Worm (Caenorhabditis elegans) whole organism, young adult: Measurements from ENCODE around the gene C01G5.3.

Source experiments
- B0019.2 ChIP-seq: fragments of 200-800 bp; sonication (Bioruptor generic); conservative IDR thresholded peaks from 2 replicates; pipeline ENCODE4 v1.3.6; 2022; ENCODE audit warnings: missing genetic modification reagents, missing genetic modification characterization, missing compliant biosample characterization
- F22D6.2 ChIP-seq: sonication (generic microtip); optimal IDR thresholded peaks from 2 replicates; lab custom pipeline; 2016; ENCODE audit warnings: mild to moderate bottlenecking, missing genetic modification characterization, missing compliant biosample characterization
- F57A8.1 ChIP-seq: fragments of 200-800 bp; sonication (Bioruptor generic); optimal IDR thresholded peaks from 2 replicates; lab custom pipeline; 2018; ENCODE audit warnings: mild to moderate bottlenecking, missing genetic modification characterization, moderate library complexity, missing compliant biosample characterization
- Y53F4B.3 ChIP-seq: fragments of 200-800 bp; sonication (Bioruptor generic); IDR thresholded peaks from 2 replicates; pipeline ENCODE4 v1.3.6; 2022; ENCODE audit warnings: missing genetic modification reagents, missing genetic modification characterization, missing compliant biosample characterization
- Y67H2A.10 ChIP-seq: fragments of 200-800 bp; sonication (Bioruptor generic); conservative IDR thresholded peaks from 2 replicates; pipeline ENCODE4 v1.3.6; 2022; ENCODE audit warnings: missing genetic modification reagents, missing genetic modification characterization, missing compliant biosample characterization
- akir-1 ChIP-seq: fragments of 200-800 bp; sonication (Bioruptor generic); optimal IDR thresholded peaks from 2 replicates; lab custom pipeline; 2018; ENCODE audit warnings: mild to moderate bottlenecking, missing genetic modification characterization, moderate library complexity, missing compliant biosample characterization
- atf-7 ChIP-seq: sonication (generic microtip); optimal IDR thresholded peaks from 2 replicates; lab custom pipeline; 2017; ENCODE audit warnings: mild to moderate bottlenecking, missing genetic modification characterization, missing compliant biosample characterization
- attf-6 ChIP-seq: fragments of 200-800 bp; sonication (Bioruptor generic); IDR thresholded peaks from 2 replicates; pipeline ENCODE4 v1.3.6; 2022; ENCODE audit warnings: missing genetic modification reagents, missing genetic modification characterization, missing compliant biosample characterization
- ceh-40 ChIP-seq: fragments of 200-800 bp; sonication (Bioruptor generic); IDR thresholded peaks from 2 replicates; pipeline ENCODE4 v1.3.6; 2022; ENCODE audit warnings: missing genetic modification characterization, missing compliant biosample characterization
- ceh-79 ChIP-seq: sonication (generic microtip); optimal IDR thresholded peaks from 2 replicates; lab custom pipeline; 2017; ENCODE audit warnings: mild to moderate bottlenecking, missing genetic modification characterization, missing compliant biosample characterization
- die-1 ChIP-seq: sonication (generic microtip); optimal IDR thresholded peaks from 2 replicates; lab custom pipeline; 2016; ENCODE audit warnings: missing genotype, mild to moderate bottlenecking, missing genetic modification characterization, missing compliant biosample characterization
- dpff-1 ChIP-seq: sonication (generic microtip); optimal IDR thresholded peaks from 2 replicates; lab custom pipeline; 2017; ENCODE audit warnings: mild to moderate bottlenecking, missing genetic modification characterization, missing compliant biosample characterization
- dpl-1 ChIP-seq: fragments of 150-350 bp; optimal IDR thresholded peaks from 2 replicates; lab custom pipeline; 2014; ENCODE audit warnings: missing biosample characterization, missing genetic modification reagents, missing genetic modification characterization
- egl-18 ChIP-seq: fragments of 200-800 bp; sonication (Bioruptor generic); IDR thresholded peaks from 2 replicates; pipeline ENCODE4 v1.3.6; 2022; ENCODE audit warnings: missing genetic modification reagents, missing genetic modification characterization, missing compliant biosample characterization
- egl-44 ChIP-seq: fragments of 200-800 bp; sonication (Bioruptor generic); IDR thresholded peaks from 2 replicates; pipeline ENCODE4 v1.3.6; 2022; ENCODE audit warnings: missing genetic modification reagents, missing genetic modification characterization, missing compliant biosample characterization
- ets-4 ChIP-seq: fragments of 200-800 bp; sonication (Bioruptor generic); optimal IDR thresholded peaks from 2 replicates; lab custom pipeline; 2018; ENCODE audit warnings: mild to moderate bottlenecking, missing genetic modification characterization, missing compliant biosample characterization
- hmg-1.2 ChIP-seq: fragments of 200-800 bp; sonication (Bioruptor generic); IDR thresholded peaks from 2 replicates; pipeline ENCODE4 v1.3.6; 2022; ENCODE audit warnings: missing genetic modification reagents, missing genetic modification characterization, missing compliant biosample characterization
- hrde-1 ChIP-seq: sonication (generic microtip); optimal IDR thresholded peaks from 2 replicates; lab custom pipeline; 2016; ENCODE audit warnings: missing genetic modification characterization, mild to moderate bottlenecking, missing compliant biosample characterization, moderate library complexity, missing genotype, missing genetic modification reagents, borderline replicate concordance
- hsf-1 ChIP-seq: fragments of 200-800 bp; sonication (Bioruptor generic); IDR thresholded peaks from 2 replicates; pipeline ENCODE4 v1.3.6; 2022; ENCODE audit warnings: missing genetic modification reagents, missing genetic modification characterization, missing compliant biosample characterization
- lag-1 ChIP-seq: fragments of 200-800 bp; sonication (Bioruptor generic); IDR thresholded peaks from 2 replicates; pipeline ENCODE4 v1.3.6; 2022; ENCODE audit warnings: missing genetic modification reagents, missing genetic modification characterization, missing compliant biosample characterization
- let-607 ChIP-seq, 2 experiments: fragments of 200-800 bp in 1 of 2; sonication (Bioruptor generic) in 1 of 2; sonication (generic microtip) in 1 of 2; optimal IDR thresholded peaks; 2 replicates each; lab custom pipeline; 2016 to 2018; ENCODE audit warnings: mild to moderate bottlenecking in 2 of 2, missing compliant biosample characterization in 2 of 2, missing genetic modification characterization in 2 of 2, moderate library complexity in 2 of 2, missing genotype in 1 of 2
- lin-35 ChIP-seq, 3 experiments: fragments of 150-350 bp in 2 of 3; sonication (generic microtip) in 1 of 3; optimal IDR thresholded peaks; 2 replicates each; lab custom pipeline; 2014 to 2018; ENCODE audit warnings: missing biosample characterization in 3 of 3, missing genetic modification characterization in 3 of 3, missing genetic modification reagents in 3 of 3
- lir-1 ChIP-seq: fragments of 200-800 bp; sonication (Bioruptor generic); conservative IDR thresholded peaks from 2 replicates; pipeline ENCODE4 v1.3.6; 2022; ENCODE audit warnings: missing genetic modification reagents, missing genetic modification characterization, missing compliant biosample characterization
- lsl-1 ChIP-seq: fragments of 200-800 bp; sonication (Bioruptor generic); optimal IDR thresholded peaks from 2 replicates; lab custom pipeline; 2018; ENCODE audit warnings: mild to moderate bottlenecking, missing genetic modification characterization, moderate library complexity, missing compliant biosample characterization
- lsy-27 ChIP-seq: sonication (generic microtip); optimal IDR thresholded peaks from 2 replicates; lab custom pipeline; 2017; ENCODE audit warnings: missing genetic modification characterization, mild to moderate bottlenecking, missing compliant biosample characterization, antibody characterized with exemption, missing genotype, borderline replicate concordance; ENCODE audit not compliant: insufficient read depth
- madf-3 ChIP-seq: fragments of 200-800 bp; sonication (Bioruptor generic); IDR thresholded peaks from 2 replicates; pipeline ENCODE4 v1.3.6; 2022; ENCODE audit warnings: missing genetic modification reagents, missing genetic modification characterization, missing compliant biosample characterization
- mcd-1 ChIP-seq: fragments of 200-800 bp; sonication (Bioruptor generic); IDR thresholded peaks from 2 replicates; pipeline ENCODE4 v1.3.6; 2022; ENCODE audit warnings: missing genetic modification reagents, missing genetic modification characterization, missing compliant biosample characterization
- mel-28 ChIP-seq: sonication (generic microtip); optimal IDR thresholded peaks from 2 replicates; lab custom pipeline; 2016; ENCODE audit warnings: borderline replicate concordance, mild to moderate bottlenecking, missing genetic modification characterization, missing compliant biosample characterization
- nhr-80 ChIP-seq: sonication (generic microtip); optimal IDR thresholded peaks from 2 replicates; lab custom pipeline; 2016; ENCODE audit warnings: missing genetic modification characterization, missing compliant biosample characterization
- pbrm-1 ChIP-seq: fragments of 200-800 bp; sonication (Bioruptor generic); IDR thresholded peaks from 2 replicates; pipeline ENCODE4 v1.3.6; 2022; ENCODE audit warnings: missing genetic modification reagents, missing genetic modification characterization, missing compliant biosample characterization
- snpc-4 ChIP-seq, 5 experiments: fragments of 150-350 bp in 1 of 5; sonication (generic microtip) in 4 of 5; optimal IDR thresholded peaks; 2 replicates each; lab custom pipeline; 2014 to 2018; ENCODE audit warnings: missing genetic modification characterization in 5 of 5, missing biosample characterization in 3 of 5, antibody characterized with exemption in 2 of 5, mild to moderate bottlenecking in 2 of 5, missing compliant biosample characterization in 2 of 5, missing genotype in 2 of 5, moderate library complexity in 2 of 5, missing genetic modification reagents in 1 of 5
- tbp1 ChIP-seq: fragments of 200-800 bp; sonication (Bioruptor generic); optimal IDR thresholded peaks from 2 replicates; lab custom pipeline; 2018; ENCODE audit warnings: mild to moderate bottlenecking, missing genetic modification characterization, missing compliant biosample characterization
- xnd-1 ChIP-seq: sonication (generic microtip); optimal IDR thresholded peaks from 2 replicates; lab custom pipeline; 2016; ENCODE audit warnings: missing genotype, missing genetic modification reagents, missing genetic modification characterization, missing compliant biosample characterization
- zfh-2 ChIP-seq: fragments of 200-800 bp; sonication (Bioruptor generic); conservative IDR thresholded peaks from 2 replicates; pipeline ENCODE4 v1.3.6; 2022; ENCODE audit warnings: missing genetic modification reagents, missing genetic modification characterization, missing compliant biosample characterization
- ztf-25 ChIP-seq: fragments of 200-800 bp; sonication (Bioruptor generic); IDR thresholded peaks from 2 replicates; pipeline ENCODE4 v1.3.6; 2022; ENCODE audit warnings: missing genetic modification reagents, missing genetic modification characterization, missing compliant biosample characterization
- ztf-26 ChIP-seq: sonication (generic microtip); optimal IDR thresholded peaks from 2 replicates; lab custom pipeline; 2017; ENCODE audit warnings: missing genetic modification characterization, missing compliant biosample characterization

The C01G5.3 gene

ce11 chrIV:6511767-6512166 lies 24.2 kb upstream of the C01G5.3 start:
- no peak for TF ChIP-seq ceh-79 (tag; lab: Kevin White, UChicago)
- no peak for TF ChIP-seq lsl-1
- TF ChIP-seq ets-4 (GFP tag; lab: Kevin White, UChicago), result no peak
- no peak for TF ChIP-seq zfh-2 (GFP tag; lab: Robert Waterston, UW)
- TF ChIP-seq atf-7 (tag; lab: Kevin White, UChicago), result no peak
- no peak for TF ChIP-seq attf-6 (GFP tag; lab: Robert Waterston, UW)
- no peak for TF ChIP-seq hmg-1.2 (GFP tag; lab: Robert Waterston, UW)
- TF ChIP-seq ztf-25 (GFP tag; lab: Robert Waterston, UW), result no peak
- TF ChIP-seq F22D6.2, result no peak
- TF ChIP-seq dpff-1 (tag; lab: Kevin White, UChicago), result no peak
- no peak for TF ChIP-seq lag-1 (GFP tag; lab: Robert Waterston, UW)
- TF ChIP-seq Y67H2A.10 (GFP tag; lab: Robert Waterston, UW), result no peak
- no peak for TF ChIP-seq Y53F4B.3 (GFP tag; lab: Robert Waterston, UW)
- no peak for TF ChIP-seq mcd-1 (GFP tag; lab: Robert Waterston, UW)
- TF ChIP-seq nhr-80 (tag; lab: Kevin White, UChicago), result no peak
- TF ChIP-seq ceh-40 (GFP tag; lab: Robert Waterston, UW), result no peak

DNA sequence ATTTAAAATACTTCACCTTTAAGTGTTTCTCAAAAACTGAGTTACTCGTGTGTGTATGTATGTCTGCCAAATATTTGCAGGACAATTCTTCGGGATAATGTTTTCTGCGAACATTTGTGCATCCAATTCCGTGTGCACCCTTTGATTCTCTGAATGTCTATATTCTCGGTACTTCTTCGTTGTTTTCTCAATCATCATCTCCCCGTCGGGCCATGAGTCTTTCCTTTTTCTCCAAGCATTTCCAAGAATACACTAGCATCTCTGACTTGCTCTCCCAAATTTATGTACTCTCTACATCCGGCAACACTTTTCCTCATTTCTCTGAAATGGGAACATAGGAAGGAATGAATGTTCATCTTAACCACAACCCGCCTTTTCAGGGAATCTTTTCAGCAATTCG lies 21.3 kb upstream of the C01G5.3 start:
- no peak for TF ChIP-seq snpc-4 (GFP tag; optimal IDR thresholded peaks at IDR 0.05; lab: Kevin White, UChicago)
- TF ChIP-seq snpc-4 (tag; optimal IDR thresholded peaks at IDR 0.05; lab: Kevin White, UChicago), result no peak
- no peak for TF ChIP-seq tbp1 (GFP tag; lab: Kevin White, UChicago)
- TF ChIP-seq egl-44 (GFP tag; lab: Robert Waterston, UW), result no peak
- TF ChIP-seq mel-28 (tag; lab: Kevin White, UChicago), result no peak
- TF ChIP-seq pbrm-1, result no peak
- no peak for TF ChIP-seq attf-6 (GFP tag; lab: Robert Waterston, UW)
- no peak for TF ChIP-seq madf-3
- no peak for TF ChIP-seq ztf-26 (tag; lab: Kevin White, UChicago)
- no peak for TF ChIP-seq egl-18 (GFP tag; lab: Robert Waterston, UW)
- no peak for TF ChIP-seq F57A8.1
- TF ChIP-seq, all 124 proteins: peak for 0

- no peak for TF ChIP-seq dpl-1 (GFP tag; lab: Kevin White, UChicago)
- no peak for TF ChIP-seq B0019.2 (GFP tag; lab: Robert Waterston, UW)
- TF ChIP-seq die-1 (tag; lab: Kevin White, UChicago), result no peak
- TF ChIP-seq xnd-1 (tag; lab: Kevin White, UChicago), result no peak
- TF ChIP-seq Y67H2A.10 (GFP tag; lab: Robert Waterston, UW), result no peak
These were observed 18.1 kb upstream of the C01G5.3 start, which contains the start of gene C01G5.7 for ce11 chrIV:6517859-6518258. C01G5.7 (plus strand) TSS chrIV:6518159.

DNA sequence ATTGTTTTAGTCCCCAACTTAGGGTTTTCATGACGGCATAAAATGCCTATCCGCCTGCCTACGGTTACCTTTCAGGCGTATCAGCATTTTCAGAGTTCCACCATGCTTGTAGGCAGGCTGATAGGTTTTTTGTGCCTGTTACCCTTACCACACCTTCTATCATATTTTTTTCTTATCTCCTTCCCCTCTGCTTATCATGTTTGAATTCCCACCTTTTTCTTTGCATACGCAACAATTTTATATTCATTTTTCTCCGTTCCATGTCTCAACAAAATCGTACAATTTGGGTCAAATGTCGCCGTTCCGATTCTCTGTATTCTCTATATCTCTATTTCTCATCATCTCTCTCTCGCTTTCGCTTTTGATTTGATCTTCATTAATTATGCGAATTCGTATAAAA lies 16.4 kb upstream of the C01G5.3 start, which contains the start of gene C01G5.9:
TSS of gene C01G5.9 (plus strand) at position 301 of the 400 bp plus-strand sequence.
- TF ChIP-seq lir-1 (GFP tag; lab: Robert Waterston, UW) (no peak), akir-1 (GFP tag; lab: Kevin White, UChicago) (no peak), let-607 (tag; optimal IDR thresholded peaks at IDR 0.05; lab: Kevin White, UChicago) (no peak), hsf-1 (GFP tag; lab: Robert Waterston, UW) (no peak), lsy-27 (tag; lab: Kevin White, UChicago) (no peak), hrde-1 (no peak), mel-28 (tag; lab: Kevin White, UChicago) (no peak), lin-35 (GFP tag; optimal IDR thresholded peaks at IDR 0.05; lab: Kevin White, UChicago) (no peak)
